Fruit fly (Drosophila melanogaster) whole organism, prepupa: ENCODE measurements around the gene CG13699.

Source experiments
- Blimp-1 ChIP-seq: fragments of 200-800 bp; sonication (Bioruptor generic); optimal IDR thresholded peaks from 3 replicates; lab custom pipeline; 2017; ENCODE audit warnings: missing biosample characterization, missing genetic modification characterization, mild to moderate bottlenecking, moderate library complexity, missing genetic modification reagents
- CG10669 ChIP-seq: fragments of 200-800 bp; sonication (Bioruptor generic); optimal IDR thresholded peaks from 3 replicates; lab custom pipeline; 2018; ENCODE audit warnings: missing biosample characterization, mild to moderate bottlenecking, missing genetic modification characterization, moderate library complexity
- CG11294 ChIP-seq: fragments of 200-800 bp; sonication (Bioruptor generic); IDR thresholded peaks from 2 replicates; pipeline ENCODE4 v1.3.6; 2022; ENCODE audit warnings: missing biosample characterization, missing genetic modification characterization
- CG11762 ChIP-seq: fragments of 200-800 bp; sonication (Bioruptor generic); optimal IDR thresholded peaks from 3 replicates; lab custom pipeline; 2016; ENCODE audit warnings: missing biosample characterization, missing genetic modification characterization; ENCODE audit not compliant: insufficient read depth
- CG15336 ChIP-seq: fragments of 200-800 bp; sonication (Bioruptor generic); IDR thresholded peaks from 2 replicates; pipeline ENCODE4 v1.3.6; 2022; ENCODE audit warnings: missing biosample characterization, missing genetic modification characterization
- CG1621 ChIP-seq: fragments of 200-800 bp; sonication (Bioruptor generic); optimal IDR thresholded peaks from 3 replicates; lab custom pipeline; 2018; ENCODE audit warnings: missing biosample characterization, mild to moderate bottlenecking, missing genetic modification characterization
- CG16779 ChIP-seq: fragments of 200-800 bp; sonication (Bioruptor generic); optimal IDR thresholded peaks from 3 replicates; lab custom pipeline; 2017; ENCODE audit warnings: missing biosample characterization, mild to moderate bottlenecking, missing genetic modification characterization
- CG3032 ChIP-seq: fragments of 200-800 bp; optimal IDR thresholded peaks from 2 replicates; lab custom pipeline; 2019; ENCODE audit warnings: missing biosample characterization, mild to moderate bottlenecking, missing genetic modification characterization, moderate library complexity
- CG31627 ChIP-seq: fragments of 200-800 bp; sonication (Bioruptor generic); optimal IDR thresholded peaks from 3 replicates; lab custom pipeline; 2016; ENCODE audit warnings: missing biosample characterization, missing genetic modification characterization
- CG32006 ChIP-seq: fragments of 200-800 bp; sonication (Bioruptor generic); optimal IDR thresholded peaks from 3 replicates; lab custom pipeline; 2017; ENCODE audit warnings: missing biosample characterization, mild to moderate bottlenecking, missing genetic modification characterization
- CG3919 ChIP-seq: fragments of 200-800 bp; sonication (Bioruptor generic); optimal IDR thresholded peaks from 3 replicates; lab custom pipeline; 2016; ENCODE audit warnings: missing biosample characterization, missing genetic modification characterization
- CG4318 ChIP-seq: fragments of 200-800 bp; sonication (Bioruptor generic); optimal IDR thresholded peaks from 3 replicates; lab custom pipeline; 2017; ENCODE audit warnings: missing biosample characterization, mild to moderate bottlenecking, missing genetic modification characterization
- CG6163 ChIP-seq: fragments of 200-800 bp; sonication (Bioruptor generic); IDR thresholded peaks from 3 replicates; pipeline ENCODE4 v1.3.6; 2022; ENCODE audit warnings: missing biosample characterization, missing genetic modification characterization
- CG6276 ChIP-seq: fragments of 200-800 bp; sonication (Bioruptor generic); optimal IDR thresholded peaks from 2 replicates; lab custom pipeline; 2017; ENCODE audit warnings: missing biosample characterization, mild to moderate bottlenecking, missing genetic modification characterization
- CG6792 ChIP-seq: fragments of 200-800 bp; sonication (Bioruptor generic); optimal IDR thresholded peaks from 3 replicates; lab custom pipeline; 2016; ENCODE audit warnings: missing biosample characterization, missing genetic modification characterization
- CG8119 ChIP-seq: fragments of 200-800 bp; sonication (Bioruptor generic); IDR thresholded peaks from 3 replicates; pipeline ENCODE4 v1.3.6; 2022; ENCODE audit warnings: missing biosample characterization, missing genetic modification characterization
- CG8632 ChIP-seq: fragments of 200-800 bp; sonication (Bioruptor generic); optimal IDR thresholded peaks from 3 replicates; lab custom pipeline; 2016; ENCODE audit warnings: missing biosample characterization, missing genetic modification characterization
- Eip75B ChIP-seq: fragments of 200-800 bp; sonication (Bioruptor generic); optimal IDR thresholded peaks from 3 replicates; lab custom pipeline; 2016; ENCODE audit warnings: missing biosample characterization, missing genetic modification characterization
- Eip78C ChIP-seq: fragments of 200-800 bp; sonication (Bioruptor generic); peaks from one replicate; lab custom pipeline; 2016; ENCODE audit warnings: missing biosample characterization, missing genetic modification characterization
- Gug ChIP-seq: fragments of 200-800 bp; sonication (Bioruptor generic); IDR thresholded peaks from 2 replicates; pipeline ENCODE4 v1.3.6; 2022; ENCODE audit warnings: missing biosample characterization, missing genetic modification characterization
- Hr38 ChIP-seq: sonication (Bioruptor generic); optimal IDR thresholded peaks from 2 replicates; lab custom pipeline; 2016; ENCODE audit warnings: missing biosample characterization, missing genetic modification characterization
- Hr39 ChIP-seq: fragments of 200-800 bp; sonication (Bioruptor generic); optimal IDR thresholded peaks from 2 replicates; lab custom pipeline; 2016; ENCODE audit warnings: missing biosample characterization, missing genetic modification characterization
- Hr4 ChIP-seq: fragments of 200-800 bp; sonication (Bioruptor generic); optimal IDR thresholded peaks from 3 replicates; lab custom pipeline; 2016; ENCODE audit warnings: missing biosample characterization, missing genetic modification characterization
- Lpt ChIP-seq: fragments of 200-800 bp; sonication (Bioruptor generic); optimal IDR thresholded peaks from 3 replicates; lab custom pipeline; 2016; ENCODE audit warnings: missing biosample characterization, missing genetic modification characterization
- OdsH ChIP-seq: fragments of 200-800 bp; sonication (Bioruptor generic); optimal IDR thresholded peaks from 3 replicates; lab custom pipeline; 2016; ENCODE audit warnings: missing biosample characterization, missing genetic modification characterization
- Smox ChIP-seq: fragments of 200-800 bp; sonication (Bioruptor generic); optimal IDR thresholded peaks from 3 replicates; lab custom pipeline; 2016; ENCODE audit warnings: missing biosample characterization, missing genetic modification characterization
- Sox102F ChIP-seq: fragments of 200-800 bp; sonication (Bioruptor generic); optimal IDR thresholded peaks from 2 replicates; lab custom pipeline; 2016; ENCODE audit warnings: missing biosample characterization, mild to moderate bottlenecking, missing genetic modification characterization
- Sox15 ChIP-seq: fragments of 200-800 bp; sonication (Bioruptor generic); optimal IDR thresholded peaks from 3 replicates; lab custom pipeline; 2016; ENCODE audit warnings: missing biosample characterization, missing genetic modification characterization
- achi ChIP-seq: fragments of 200-800 bp; sonication (Bioruptor generic); optimal IDR thresholded peaks from 3 replicates; lab custom pipeline; 2016; ENCODE audit warnings: missing biosample characterization, missing genetic modification characterization
- acj6 ChIP-seq: fragments of 200-800 bp; sonication (Bioruptor generic); optimal IDR thresholded peaks from 3 replicates; lab custom pipeline; 2016; ENCODE audit warnings: missing biosample characterization, missing genetic modification characterization
- cyc ChIP-seq: fragments of 200-800 bp; sonication (Bioruptor generic); optimal IDR thresholded peaks from 3 replicates; lab custom pipeline; 2016; ENCODE audit warnings: missing biosample characterization, missing genetic modification characterization
- fd85E ChIP-seq: fragments of 200-800 bp; sonication (Bioruptor generic); optimal IDR thresholded peaks from 3 replicates; lab custom pipeline; 2016; ENCODE audit warnings: missing biosample characterization, missing genetic modification characterization
- fkh ChIP-seq: fragments of 200-800 bp; sonication (Bioruptor generic); optimal IDR thresholded peaks from 3 replicates; lab custom pipeline; 2017; ENCODE audit warnings: missing biosample characterization, mild to moderate bottlenecking, missing genetic modification characterization, moderate library complexity
- lz ChIP-seq: fragments of 200-800 bp; sonication (Bioruptor generic); optimal IDR thresholded peaks from 3 replicates; lab custom pipeline; 2016; ENCODE audit warnings: missing biosample characterization, missing genetic modification characterization
- net ChIP-seq: fragments of 200-800 bp; sonication (Bioruptor generic); optimal IDR thresholded peaks from 3 replicates; lab custom pipeline; 2016; ENCODE audit warnings: missing biosample characterization, missing genetic modification characterization
- pdm3 ChIP-seq: fragments of 200-800 bp; sonication (Bioruptor generic); optimal IDR thresholded peaks from 3 replicates; lab custom pipeline; 2016; ENCODE audit warnings: missing biosample characterization, missing genetic modification characterization
- spab ChIP-seq: fragments of 200-800 bp; sonication (Bioruptor generic); optimal IDR thresholded peaks from 2 replicates; lab custom pipeline; 2017; ENCODE audit warnings: missing biosample characterization, mild to moderate bottlenecking, missing genetic modification characterization, missing genetic modification reagents
- ss ChIP-seq, 2 experiments: fragments of 200-800 bp; sonication (Bioruptor generic); optimal IDR thresholded peaks; 2 replicates in 1 of 2; 3 replicates in 1 of 2; lab custom pipeline; 2017 to 2018; ENCODE audit warnings: mild to moderate bottlenecking in 2 of 2, missing biosample characterization in 2 of 2, missing genetic modification characterization in 2 of 2, moderate library complexity in 1 of 2
- svp ChIP-seq: fragments of 200-800 bp; sonication (Bioruptor generic); peaks from one replicate; lab custom pipeline; 2016; ENCODE audit warnings: missing biosample characterization, missing genetic modification characterization
- topi ChIP-seq: fragments of 200-800 bp; sonication (Bioruptor generic); optimal IDR thresholded peaks from 3 replicates; lab custom pipeline; 2016; ENCODE audit warnings: missing biosample characterization, missing genetic modification characterization
- vri ChIP-seq: fragments of 200-800 bp; sonication (Bioruptor generic); optimal IDR thresholded peaks from 3 replicates; lab custom pipeline; 2016; ENCODE audit warnings: missing biosample characterization, mild to moderate bottlenecking, missing genetic modification characterization

Gene CG13699

dm6 chr3L:18137197-18137596 is 25.1 kb downstream of the CG13699 start (continued):
- TF ChIP-seq Blimp-1 (GFP tag; lab: Kevin White, UChicago) = peak; percentile 8
- TF ChIP-seq fkh (GFP tag; lab: Kevin White, UChicago) = no peak
- peak; percentile 61 for TF ChIP-seq pdm3 (GFP tag; lab: Kevin White, UChicago)
- peak; percentile 50 for TF ChIP-seq CG3919 (GFP tag; lab: Kevin White, UChicago)
- TF ChIP-seq net (GFP tag; lab: Kevin White, UChicago) = peak; percentile 30
- peak; percentile 29 for TF ChIP-seq Hr39 (GFP tag; lab: Kevin White, UChicago)
- TF ChIP-seq CG3032 (tag; lab: Kevin White, UChicago) = peak; percentile 31

dm6 chr3L:18132589-18132988 is 29.7 kb downstream of the CG13699 start, which contains the start of gene Cyp312a1:
TSS of gene Cyp312a1 (minus strand) at chr3L:18132689.
- TF ChIP-seq spab (GFP tag; lab: Kevin White, UChicago) (no peak), Eip78C (GFP tag; lab: Kevin White, UChicago) (no peak), CG6163 (GFP tag; lab: Robert Waterston, UW) (no peak), vri (GFP tag; lab: Kevin White, UChicago) (no peak), CG16779 (tag; lab: Kevin White, UChicago) (no peak), Smox (no peak), CG11762 (no peak), CG15336 (GFP tag; lab: Robert Waterston, UW) (no peak), Sox15 (GFP tag; lab: Kevin White, UChicago) (no peak), CG11294 (GFP tag; lab: Robert Waterston, UW) (no peak), CG4318 (GFP tag; lab: Kevin White, UChicago) (no peak)

- no peak for TF ChIP-seq Sox102F (GFP tag; lab: Kevin White, UChicago)
- no peak for TF ChIP-seq CG31627 (GFP tag; lab: Kevin White, UChicago)
- TF ChIP-seq fd85E (GFP tag; lab: Kevin White, UChicago) = no peak
- TF ChIP-seq, all 60 proteins: peak for 0
Observed at dm6 chr3L:18124138-18124537, 38.2 kb downstream of the CG13699 start.

dm6 chr3L:18121889-18122288 is 40.4 kb downstream of the CG13699 start, which contains the start of gene CG42853:
TSS of gene CG42853 (minus strand) at chr3L:18121989.
- no peak for TF ChIP-seq CG32006 (GFP tag; lab: Kevin White, UChicago)
- TF ChIP-seq acj6 (GFP tag; lab: Kevin White, UChicago) = no peak
- TF ChIP-seq cyc (GFP tag; lab: Kevin White, UChicago) = no peak
- TF ChIP-seq CG1621 (tag; lab: Kevin White, UChicago) = no peak
- no peak for TF ChIP-seq CG3919 (GFP tag; lab: Kevin White, UChicago)
- no peak for TF ChIP-seq Eip78C (GFP tag; lab: Kevin White, UChicago)
- TF ChIP-seq CG6276 (GFP tag; lab: Kevin White, UChicago) = no peak
- no peak for TF ChIP-seq CG8632 (GFP tag; lab: Kevin White, UChicago)
- no peak for TF ChIP-seq CG10669 (GFP tag; lab: Kevin White, UChicago)
- no peak for TF ChIP-seq Smox
- no peak for TF ChIP-seq CG11294 (GFP tag; lab: Robert Waterston, UW)
- no peak for TF ChIP-seq Hr4 (GFP tag; lab: Kevin White, UChicago)
- no peak for TF ChIP-seq lz (GFP tag; lab: Kevin White, UChicago)
- no peak for TF ChIP-seq CG31627 (GFP tag; lab: Kevin White, UChicago)

- TF ChIP-seq CG15336 (GFP tag; lab: Robert Waterston, UW) (peak; percentile 58), svp (GFP tag; lab: Kevin White, UChicago) (peak; percentile 90), topi (GFP tag; lab: Kevin White, UChicago) (peak; percentile 43), CG8119 (GFP tag; lab: Robert Waterston, UW) (no peak), Gug (no peak; the same call in 1 of the 2 replicates), achi (GFP tag; lab: Kevin White, UChicago) (peak; percentile 61), Eip75B (GFP tag; lab: Kevin White, UChicago) (peak; percentile 32), Hr38 (GFP tag; lab: Kevin White, UChicago) (no peak), Hr39 (GFP tag; lab: Kevin White, UChicago) (no peak), ss (GFP tag; optimal IDR thresholded peaks at IDR 0.05; lab: Kevin White, UChicago) (peak in 1 of 2 experiments; percentile 41), fkh (GFP tag; lab: Kevin White, UChicago) (no peak), Lpt (GFP tag; lab: Kevin White, UChicago) (peak; percentile 14), OdsH (GFP tag; lab: Kevin White, UChicago) (peak; percentile 49), vri (GFP tag; lab: Kevin White, UChicago) (peak; percentile 69), CG6792 (peak; percentile 55), CG3919 (GFP tag; lab: Kevin White, UChicago) (peak; percentile 68), CG6276 (GFP tag; lab: Kevin White, UChicago) (no peak), pdm3 (GFP tag; lab: Kevin White, UChicago) (peak; percentile 27)
Observed at dm6 chr3L:18114038-18114926, 48.0 kb downstream of the CG13699 start.
